Worm (Caenorhabditis elegans): Measurements from ENCODE around the gene T21B6.3.

T21B6.3 gene

DNA sequence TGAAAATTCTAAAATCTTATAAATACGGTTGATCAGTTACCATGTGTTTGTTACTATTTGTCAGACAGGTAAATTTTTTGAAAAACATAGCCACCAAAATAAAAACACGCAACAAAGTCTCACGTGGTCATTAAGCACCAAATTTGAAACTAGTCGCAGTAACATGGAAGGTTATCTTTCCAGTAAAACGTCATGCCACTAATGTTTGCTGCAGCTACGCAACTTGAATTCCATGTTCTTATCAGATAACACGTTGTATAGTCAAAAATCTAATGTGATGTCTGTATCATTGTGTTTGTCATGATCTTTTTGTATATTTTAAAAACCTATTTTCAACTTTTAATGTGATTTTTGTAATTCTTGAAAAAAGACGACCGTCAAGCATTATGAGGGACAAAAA is 47.0 kb downstream of the T21B6.3 start:
- no peak for TF ChIP-seq Y56A3A.18 (GFP tag; IDR thresholded peaks at IDR 0.05)
- TF ChIP-seq egl-18 (GFP tag; IDR thresholded peaks at IDR 0.05) = no peak
- TF ChIP-seq nhr-80 (tag; optimal IDR thresholded peaks at IDR 0.05) = peak; percentile 84

DNA sequence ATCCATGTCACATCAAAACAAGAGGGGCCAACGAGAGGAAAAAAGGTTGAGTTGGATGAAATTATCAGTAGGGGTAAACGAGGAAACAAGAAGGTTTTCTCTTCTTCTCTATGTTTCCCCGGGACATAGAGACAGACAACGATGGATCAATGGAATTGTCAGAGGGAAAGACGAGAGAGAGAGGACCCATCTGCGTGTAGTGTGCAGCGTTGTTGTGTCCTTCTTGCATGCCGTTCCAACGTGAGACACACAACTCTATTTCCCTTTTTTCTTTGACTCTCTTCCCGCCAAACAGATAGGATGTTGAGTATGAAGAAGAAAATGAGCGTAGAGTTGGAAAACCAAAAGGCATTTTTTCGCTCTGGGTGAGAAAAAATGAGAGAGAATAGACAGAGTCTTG is 47.8 kb downstream of the T21B6.3 start:
- TF ChIP-seq lin-54 (GFP tag; optimal IDR thresholded peaks at IDR 0.05) = no peak
- no peak for TF ChIP-seq attf-3 (GFP tag; conservative IDR thresholded peaks at IDR 0.05)
- peak; percentile 45 for TF ChIP-seq somi-1 (GFP tag; optimal IDR thresholded peaks at IDR 0.05)
- TF ChIP-seq K12H6.12 (tag; optimal IDR thresholded peaks at IDR 0.05) = peak; percentile 57
- no peak for TF ChIP-seq efl-1 (GFP tag; optimal IDR thresholded peaks at IDR 0.05)
- no peak for TF ChIP-seq C06A6.2 (GFP tag; conservative IDR thresholded peaks at IDR 0.05)
- TF ChIP-seq F49E8.2 (tag; optimal IDR thresholded peaks at IDR 0.05; ENCODE audit: insufficient read depth) = no peak
- TF ChIP-seq ceh-27 (GFP tag; optimal IDR thresholded peaks at IDR 0.05) = no peak
- TF ChIP-seq fkh-3 (tag; optimal IDR thresholded peaks at IDR 0.05) = no peak
- TF ChIP-seq madf-3 (GFP tag; IDR thresholded peaks at IDR 0.05) = no peak
- TF ChIP-seq Y95B8A.8 (GFP tag; IDR thresholded peaks at IDR 0.05) = no peak
- TF ChIP-seq T26A5.8 (tag; optimal IDR thresholded peaks at IDR 0.05) = no peak
- no peak for TF ChIP-seq F10E7.11 (tag; optimal IDR thresholded peaks at IDR 0.05)
- peak; percentile 46 for TF ChIP-seq lin-40 (tag; optimal IDR thresholded peaks at IDR 0.05)
- TF ChIP-seq tlf-1 (GFP tag; optimal IDR thresholded peaks at IDR 0.05) = no peak
- no peak for TF ChIP-seq madf-6 (GFP tag; IDR thresholded peaks at IDR 0.05)
- TF ChIP-seq ceh-58 (GFP tag; IDR thresholded peaks at IDR 0.05) = no peak
- TF ChIP-seq ceh-100 (GFP tag; IDR thresholded peaks at IDR 0.05) = no peak
- no peak for TF ChIP-seq K11D2.4 (GFP tag; IDR thresholded peaks at IDR 0.05)
- TF ChIP-seq Y67H2A.10 (GFP tag; conservative IDR thresholded peaks at IDR 0.05) = no peak
- no peak for TF ChIP-seq repo-1 (tag; optimal IDR thresholded peaks at IDR 0.05)
- no peak for TF ChIP-seq ztf-26 (tag; optimal IDR thresholded peaks at IDR 0.05)
- TF ChIP-seq ceh-40 (GFP tag; IDR thresholded peaks at IDR 0.05) = no peak
- TF ChIP-seq snpc-4 (GFP tag; optimal IDR thresholded peaks at IDR 0.05) = no peak
- no peak for TF ChIP-seq snpc-4 (tag; optimal IDR thresholded peaks at IDR 0.05)
- TF ChIP-seq madf-8 (GFP tag; conservative IDR thresholded peaks at IDR 0.05) = no peak
- TF ChIP-seq F57C9.4 (tag; optimal IDR thresholded peaks at IDR 0.05) = no peak
- no peak for TF ChIP-seq nhr-179 (tag; optimal IDR thresholded peaks at IDR 0.05)
- TF ChIP-seq pha-4 (tag; optimal IDR thresholded peaks at IDR 0.05) = no peak
- peak; percentile 53 for TF ChIP-seq attf-5 (GFP tag; optimal IDR thresholded peaks at IDR 0.05)
- no peak for TF ChIP-seq cebp-1 (GFP tag; IDR thresholded peaks at IDR 0.05)
- peak; percentile 35 for TF ChIP-seq cebp-1 (tag; optimal IDR thresholded peaks at IDR 0.05)
- TF ChIP-seq nhr-80 (tag; optimal IDR thresholded peaks at IDR 0.05) = no peak
- TF ChIP-seq dpff-1 (tag; optimal IDR thresholded peaks at IDR 0.05) = no peak
- no peak for TF ChIP-seq ets-4 (GFP tag; optimal IDR thresholded peaks at IDR 0.05)
- no peak for TF ChIP-seq gei-17 (GFP tag; optimal IDR thresholded peaks at IDR 0.05)
- TF ChIP-seq ztf-25 (GFP tag; IDR thresholded peaks at IDR 0.05) = no peak
- peak; percentile 45 for TF ChIP-seq chd-7 (tag; optimal IDR thresholded peaks at IDR 0.05)
- TF ChIP-seq ceh-91 (GFP tag; IDR thresholded peaks at IDR 0.05) = no peak
- TF ChIP-seq hmg-1.2 (GFP tag; IDR thresholded peaks at IDR 0.05) = peak; percentile 40; the same call in 1 of the 2 replicates
- no peak for TF ChIP-seq hlh-26 (GFP tag; conservative IDR thresholded peaks at IDR 0.05)
- no peak for TF ChIP-seq nhr-27 (tag; optimal IDR thresholded peaks at IDR 0.05)
- no peak for TF ChIP-seq unc-130 (GFP tag; optimal IDR thresholded peaks at IDR 0.05)
- no peak for TF ChIP-seq F37B4.10 (GFP tag; IDR thresholded peaks at IDR 0.05)
- no peak for TF ChIP-seq F39B2.1 (GFP tag; IDR thresholded peaks at IDR 0.05)
- peak; percentile 31 for TF ChIP-seq ZK185.1 (tag; optimal IDR thresholded peaks at IDR 0.05; ENCODE audit: poor library complexity, severe bottlenecking)
- TF ChIP-seq dox-1 (GFP tag; IDR thresholded peaks at IDR 0.05) = peak; percentile 49; the same call in 1 of the 2 replicates

Data from whole organism, young adult.